Fruit fly (Drosophila melanogaster) whole organism, embryonic: ENCODE measurements around the gene Ir7g.

ENCODE experiments used
- BtbVII ChIP-seq: fragments of 200-800 bp; sonication (Bioruptor generic); optimal IDR thresholded peaks from 3 replicates; lab custom pipeline; 2017; ENCODE audit warnings: missing biosample characterization, mild to moderate bottlenecking, missing genetic modification characterization
- Bteb2 ChIP-seq: fragments of 200-800 bp; sonication (Bioruptor generic); optimal IDR thresholded peaks from 2 replicates; lab custom pipeline; 2016; ENCODE audit warnings: missing biosample characterization, missing genetic modification characterization
- CG11247 ChIP-seq: fragments of 200-800 bp; sonication (Bioruptor generic); IDR thresholded peaks from 2 replicates; pipeline ENCODE4 v1.3.6; 2022; ENCODE audit warnings: missing biosample characterization, missing genetic modification characterization
- CG12769 ChIP-seq: fragments of 200-800 bp; sonication (Bioruptor generic); optimal IDR thresholded peaks from 2 replicates; lab custom pipeline; 2019; ENCODE audit warnings: missing biosample characterization, mild to moderate bottlenecking, missing genetic modification characterization, moderate library complexity
- CG14710 ChIP-seq: fragments of 200-800 bp; sonication (Bioruptor generic); optimal IDR thresholded peaks from 3 replicates; lab custom pipeline; 2019; ENCODE audit warnings: missing biosample characterization, mild to moderate bottlenecking, missing genetic modification characterization, moderate library complexity
- CG15479 ChIP-seq: fragments of 200-800 bp; sonication (Bioruptor generic); optimal IDR thresholded peaks from 3 replicates; lab custom pipeline; 2019; ENCODE audit warnings: missing biosample characterization, mild to moderate bottlenecking, missing genetic modification characterization, moderate library complexity
- CG15514 ChIP-seq: fragments of 200-800 bp; sonication (Bioruptor generic); optimal IDR thresholded peaks from 3 replicates; lab custom pipeline; 2017; ENCODE audit warnings: missing biosample characterization, missing genetic modification characterization, mild to moderate bottlenecking, moderate library complexity, missing genetic modification reagents
- CG17612 ChIP-seq: fragments of 200-800 bp; sonication (Bioruptor generic); IDR thresholded peaks from 2 replicates; pipeline ENCODE4 v1.3.6; 2022; ENCODE audit warnings: missing biosample characterization, missing genetic modification characterization
- CG1792 ChIP-seq: fragments of 200-800 bp; sonication (Bioruptor generic); optimal IDR thresholded peaks from 2 replicates; lab custom pipeline; 2016; ENCODE audit warnings: missing biosample characterization, missing genetic modification characterization
- CG1832 ChIP-seq: fragments of 200-800 bp; sonication (Bioruptor generic); optimal IDR thresholded peaks from 2 replicates; lab custom pipeline; 2017; ENCODE audit warnings: missing biosample characterization, mild to moderate bottlenecking, missing genetic modification characterization, inconsistent platforms
- CG33557 ChIP-seq: fragments of 200-800 bp; sonication (Bioruptor generic); optimal IDR thresholded peaks from 2 replicates; lab custom pipeline; 2019; ENCODE audit warnings: missing biosample characterization, mild to moderate bottlenecking, missing genetic modification characterization, moderate library complexity
- CG34422 ChIP-seq: fragments of 200-800 bp; sonication (Bioruptor generic); IDR thresholded peaks from 3 replicates; pipeline ENCODE4 v1.3.6; 2022; ENCODE audit warnings: missing biosample characterization, missing genetic modification characterization
- CG4282 ChIP-seq: fragments of 200-800 bp; sonication (Bioruptor generic); optimal IDR thresholded peaks from 2 replicates; lab custom pipeline; 2016; ENCODE audit warnings: missing biosample characterization, missing genetic modification characterization
- CG5245 ChIP-seq: fragments of 200-800 bp; sonication (Bioruptor generic); optimal IDR thresholded peaks from 3 replicates; lab custom pipeline; 2016; ENCODE audit warnings: missing biosample characterization, missing genetic modification characterization
- CG7786 ChIP-seq: fragments of 200-800 bp; sonication (Bioruptor generic); optimal IDR thresholded peaks from 2 replicates; lab custom pipeline; 2016; ENCODE audit warnings: missing biosample characterization, missing genetic modification characterization
- CG7963 ChIP-seq: fragments of 200-800 bp; sonication (Bioruptor generic); IDR thresholded peaks from 3 replicates; pipeline ENCODE4 v1.3.6; 2022; ENCODE audit warnings: missing biosample characterization, missing genetic modification characterization; ENCODE audit not compliant: partially characterized antibody
- CHES-1-like ChIP-seq: fragments of 200-800 bp; sonication (Bioruptor generic); optimal IDR thresholded peaks from 2 replicates; lab custom pipeline; 2016; ENCODE audit warnings: missing biosample characterization, missing genetic modification characterization
- CoRest ChIP-seq: fragments of 200-800 bp; sonication (Bioruptor generic); optimal IDR thresholded peaks from 3 replicates; lab custom pipeline; 2018; ENCODE audit warnings: missing biosample characterization, mild to moderate bottlenecking, missing genetic modification characterization, moderate library complexity
- D19A ChIP-seq: fragments of 200-800 bp; optimal IDR thresholded peaks from 3 replicates; lab custom pipeline; 2019; ENCODE audit warnings: missing biosample characterization, mild to moderate bottlenecking, missing genetic modification characterization, moderate library complexity
- Dref ChIP-seq: fragments of 200-800 bp; sonication (Bioruptor generic); IDR thresholded peaks from 2 replicates; pipeline ENCODE4 v1.3.6; 2022; ENCODE audit warnings: missing biosample characterization, missing genetic modification characterization
- Ets65A ChIP-seq: fragments of 200-800 bp; sonication (Bioruptor generic); peaks from one replicate; lab custom pipeline; 2016; ENCODE audit warnings: missing biosample characterization, missing genetic modification characterization
- HLH4C ChIP-seq: fragments of 200-800 bp; sonication (Bioruptor generic); IDR thresholded peaks from 3 replicates; pipeline ENCODE4 v1.3.6; 2022; ENCODE audit warnings: missing biosample characterization, missing genetic modification characterization; ENCODE audit not compliant: partially characterized antibody
- Hand ChIP-seq: fragments of 200-800 bp; sonication (Bioruptor generic); optimal IDR thresholded peaks from 2 replicates; lab custom pipeline; 2017; ENCODE audit warnings: mild to moderate bottlenecking, missing biosample characterization, missing genetic modification reagents, missing genetic modification characterization
- Myb ChIP-seq: fragments of 200-800 bp; sonication (Bioruptor generic); optimal IDR thresholded peaks from 2 replicates; lab custom pipeline; 2016; ENCODE audit warnings: missing biosample characterization, missing genetic modification characterization
- Nf-YB ChIP-seq: fragments of 200-800 bp; sonication (Bioruptor generic); optimal IDR thresholded peaks from 3 replicates; lab custom pipeline; 2019; ENCODE audit warnings: missing biosample characterization, mild to moderate bottlenecking, missing genetic modification characterization, moderate library complexity
- Nf-YC ChIP-seq: fragments of 200-800 bp; optimal IDR thresholded peaks from 3 replicates; lab custom pipeline; 2019; ENCODE audit warnings: missing biosample characterization, mild to moderate bottlenecking, missing genetic modification characterization, moderate library complexity
- Optix ChIP-seq: fragments of 200-800 bp; sonication (Bioruptor generic); IDR thresholded peaks from 3 replicates; pipeline ENCODE4 v1.3.6; 2022; ENCODE audit warnings: missing biosample characterization, missing genetic modification characterization
- Sin3A ChIP-seq: fragments of >200 bp; optimal IDR thresholded peaks from 2 replicates; lab custom pipeline; 2018
- Sry-β ChIP-seq: fragments of 200-800 bp; sonication (Bioruptor generic); optimal IDR thresholded peaks from 2 replicates; lab custom pipeline; 2018; ENCODE audit warnings: missing biosample characterization, mild to moderate bottlenecking, missing genetic modification characterization, moderate library complexity
- Sry-δ ChIP-seq: fragments of 200-800 bp; sonication (Bioruptor generic); optimal IDR thresholded peaks from 2 replicates; lab custom pipeline; 2016; ENCODE audit warnings: missing biosample characterization, missing genetic modification characterization
- ato ChIP-seq: fragments of 200-800 bp; sonication (Bioruptor generic); IDR thresholded peaks from 2 replicates; pipeline ENCODE4 v1.3.6; 2022; ENCODE audit warnings: missing biosample characterization, missing genetic modification characterization; ENCODE audit not compliant: partially characterized antibody
- bigmax ChIP-seq: fragments of 200-800 bp; sonication (Bioruptor generic); optimal IDR thresholded peaks from 2 replicates; lab custom pipeline; 2018; ENCODE audit warnings: missing biosample characterization, mild to moderate bottlenecking, missing genetic modification characterization
- caup ChIP-seq: fragments of 200-800 bp; sonication (Bioruptor generic); optimal IDR thresholded peaks from 3 replicates; lab custom pipeline; 2017; ENCODE audit warnings: missing biosample characterization, mild to moderate bottlenecking, missing genetic modification characterization, moderate library complexity; ENCODE audit not compliant: severe bottlenecking
- chinmo ChIP-seq: fragments of 200-800 bp; sonication (Bioruptor generic); IDR thresholded peaks from 4 replicates; pipeline ENCODE4 v1.3.6; 2022; ENCODE audit warnings: missing biosample characterization, missing genetic modification characterization; ENCODE audit not compliant: partially characterized antibody
- dpn ChIP-seq, 2 experiments: fragments of 200-800 bp; sonication (Bioruptor generic); optimal IDR thresholded peaks; 3 replicates each; lab custom pipeline; 2016; ENCODE audit warnings: missing biosample characterization in 2 of 2, missing genetic modification characterization in 2 of 2
- eyg ChIP-seq: fragments of 200-800 bp; sonication (Bioruptor generic); optimal IDR thresholded peaks from 3 replicates; lab custom pipeline; 2016; ENCODE audit warnings: missing biosample characterization, missing genetic modification characterization
- fd102C ChIP-seq: fragments of 200-800 bp; sonication (Bioruptor generic); optimal IDR thresholded peaks from 2 replicates; lab custom pipeline; 2018; ENCODE audit warnings: missing biosample characterization, mild to moderate bottlenecking, missing genetic modification characterization, moderate library complexity
- gcm ChIP-seq: fragments of 200-800 bp; sonication (Bioruptor generic); optimal IDR thresholded peaks from 2 replicates; lab custom pipeline; 2019; ENCODE audit warnings: missing biosample characterization, mild to moderate bottlenecking, missing genetic modification characterization, moderate library complexity
- gcm2 ChIP-seq: fragments of 200-800 bp; sonication (Bioruptor generic); optimal IDR thresholded peaks from 2 replicates; lab custom pipeline; 2016; ENCODE audit warnings: missing biosample characterization, missing genetic modification characterization
- gfzf ChIP-seq: fragments of 200-800 bp; sonication (Bioruptor generic); optimal IDR thresholded peaks from 2 replicates; lab custom pipeline; 2016; ENCODE audit warnings: missing biosample characterization, mild to moderate bottlenecking, missing genetic modification characterization, moderate library complexity
- h ChIP-seq: fragments of >200 bp; optimal IDR thresholded peaks from 2 replicates; lab custom pipeline; 2017
- ind ChIP-seq: fragments of 200-800 bp; sonication (Bioruptor generic); optimal IDR thresholded peaks from 3 replicates; lab custom pipeline; 2016; ENCODE audit warnings: missing biosample characterization, missing genetic modification characterization
- lab ChIP-seq: fragments of 200-800 bp; sonication (Bioruptor generic); optimal IDR thresholded peaks from 3 replicates; lab custom pipeline; 2017; ENCODE audit warnings: missing biosample characterization, missing genetic modification characterization, mild to moderate bottlenecking, moderate library complexity, missing genetic modification reagents
- salm ChIP-seq: fragments of 200-800 bp; sonication (Bioruptor generic); optimal IDR thresholded peaks from 2 replicates; lab custom pipeline; 2018; ENCODE audit warnings: missing biosample characterization, mild to moderate bottlenecking, missing genetic modification characterization
- slbo ChIP-seq: fragments of 200-800 bp; sonication (Bioruptor generic); IDR thresholded peaks from 2 replicates; pipeline ENCODE4 v1.3.6; 2022; ENCODE audit warnings: missing biosample characterization, missing genetic modification characterization
- sna ChIP-seq: fragments of 200-800 bp; sonication (Bioruptor generic); IDR thresholded peaks from 2 replicates; pipeline ENCODE4 v1.3.6; 2022; ENCODE audit warnings: missing biosample characterization, missing genetic modification characterization; ENCODE audit not compliant: partially characterized antibody
- z ChIP-seq: fragments of 200-800 bp; sonication (Bioruptor generic); IDR thresholded peaks from 3 replicates; pipeline ENCODE4 v1.3.6; 2022; ENCODE audit warnings: missing biosample characterization, missing genetic modification characterization
- zen2 ChIP-seq: fragments of 200-800 bp; sonication (Bioruptor generic); IDR thresholded peaks from 3 replicates; pipeline ENCODE4 v1.3.6; 2022; ENCODE audit warnings: missing biosample characterization, missing genetic modification characterization; ENCODE audit not compliant: partially characterized antibody
- zfh1 ChIP-seq: fragments of 200-800 bp; sonication (Bioruptor generic); IDR thresholded peaks from 3 replicates; pipeline ENCODE4 v1.3.6; 2022; ENCODE audit warnings: missing biosample characterization, missing genetic modification characterization

Gene Ir7g

DNA sequence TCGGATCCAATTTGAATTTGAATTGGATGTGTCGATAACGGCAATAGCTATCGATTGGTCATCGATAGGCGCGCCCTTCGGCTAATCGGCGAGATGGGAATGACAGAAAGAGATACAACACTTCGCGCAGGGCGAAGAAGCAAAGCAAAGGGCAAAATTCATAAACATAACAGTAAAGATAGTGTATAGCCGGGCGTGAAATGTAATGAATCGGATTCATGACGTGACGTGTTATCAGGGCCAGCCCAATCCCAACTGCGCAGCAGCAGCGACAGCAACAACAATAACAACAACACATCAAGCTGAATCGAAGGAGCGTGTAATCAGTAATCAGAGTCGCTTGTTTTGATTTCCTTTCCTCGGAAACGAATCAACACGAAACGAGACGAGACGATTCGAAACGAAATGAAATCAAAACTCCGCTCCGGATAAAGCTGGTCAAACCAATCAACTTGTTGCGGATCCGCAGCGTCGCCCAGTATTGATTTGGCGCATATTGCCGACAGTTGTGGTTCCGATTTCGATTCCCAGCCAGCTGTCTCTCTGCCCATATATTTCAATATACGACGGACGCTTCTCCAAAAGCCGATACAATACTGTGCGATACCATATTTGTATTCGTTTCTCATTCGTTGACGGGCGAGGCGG, 27.6 kb downstream of the Ir7g start, which contains the start of gene snz (continued):
- TF ChIP-seq CG33557, result no peak
- no peak for TF ChIP-seq CG12769 (tag; lab: Kevin White, UChicago)
- no peak for TF ChIP-seq Ets65A
- TF ChIP-seq dpn (GFP tag; optimal IDR thresholded peaks at IDR 0.05; lab: Kevin White, UChicago), result no peak
- TF ChIP-seq CG4282 (GFP tag; lab: Kevin White, UChicago), result no peak
- no peak for TF ChIP-seq Sry-β (GFP tag; lab: Kevin White, UChicago)
- TF ChIP-seq CG5245 (GFP tag; lab: Kevin White, UChicago), result no peak
- TF ChIP-seq HLH4C (GFP tag; lab: Robert Waterston, UW), result peak; percentile 86
- TF ChIP-seq zen2 (GFP tag; lab: Robert Waterston, UW), result peak; percentile 68; the same call in 2 of the 3 replicates
- no peak for TF ChIP-seq h
- TF ChIP-seq CG1792, result no peak
- peak; percentile 15 for TF ChIP-seq CG14710 (tag; lab: Kevin White, UChicago)
- TF ChIP-seq Dref (GFP tag; lab: Robert Waterston, UW), result peak; percentile 88
- peak; percentile 86 for TF ChIP-seq D19A (tag; lab: Kevin White, UChicago)
- no peak for TF ChIP-seq Bteb2
- TF ChIP-seq Nf-YC (tag; lab: Kevin White, UChicago), result peak; percentile 50
- TF ChIP-seq gcm2, result no peak
- peak; percentile 55 for TF ChIP-seq BtbVII (GFP tag; lab: Kevin White, UChicago)
- no peak for TF ChIP-seq ind (GFP tag; lab: Kevin White, UChicago)
- no peak for TF ChIP-seq salm (tag; lab: Kevin White, UChicago)
- peak; percentile 81; the same call in 3 of the 4 replicates for TF ChIP-seq chinmo
- no peak for TF ChIP-seq eyg (GFP tag; lab: Kevin White, UChicago)
- peak; percentile 46 for TF ChIP-seq lab (GFP tag; lab: Kevin White, UChicago)
- TF ChIP-seq CG11247, result no peak
- TF ChIP-seq fd102C (GFP tag; lab: Kevin White, UChicago), result no peak
- TF ChIP-seq CG1832 (GFP tag; lab: Kevin White, UChicago), result no peak
- peak; percentile 25 for TF ChIP-seq CG15514 (GFP tag; lab: Kevin White, UChicago)
- TF ChIP-seq CG34422 (GFP tag; lab: Robert Waterston, UW), result peak; percentile 47; the same call in 1 of the 3 replicates
- TF ChIP-seq CG17612, result no peak
- peak; percentile 8 for TF ChIP-seq Sin3A (lab: Kevin White, UChicago)
- no peak for TF ChIP-seq CHES-1-like
- 0 out of 3 replicates have a peak, but pooled peaks have one; percentile 27 for TF ChIP-seq zfh1 (GFP tag; lab: Robert Waterston, UW)
- peak; percentile 88 for TF ChIP-seq Myb (GFP tag; lab: Kevin White, UChicago)
- TF ChIP-seq gcm, result no peak
- peak; percentile 2 for TF ChIP-seq gfzf (GFP tag; lab: Kevin White, UChicago)
- TF ChIP-seq caup, result peak; percentile 10
- TF ChIP-seq sna (GFP tag; lab: Robert Waterston, UW), result peak; percentile 77
- TF ChIP-seq CG7786 (GFP tag; lab: Kevin White, UChicago), result no peak
- TF ChIP-seq CG15479 (GFP tag; lab: Kevin White, UChicago), result peak; percentile 48
- peak; percentile 58; the same call in 1 of the 3 replicates for TF ChIP-seq CG7963 (GFP tag; lab: Robert Waterston, UW)
- no peak for TF ChIP-seq z
- TF ChIP-seq Sry-δ (GFP tag; lab: Kevin White, UChicago), result peak; percentile 74
- TF ChIP-seq ato (GFP tag; lab: Robert Waterston, UW), result peak; percentile 50; the same call in 1 of the 2 replicates
- no peak for TF ChIP-seq bigmax (GFP tag; lab: Kevin White, UChicago)
- 0 out of 2 replicates have a peak, but pooled peaks have one; percentile 8 for TF ChIP-seq slbo (GFP tag; lab: Robert Waterston, UW)
- TF ChIP-seq Hand (GFP tag; lab: Kevin White, UChicago), result peak; percentile 6
- TF ChIP-seq Optix, result no peak
- no peak for TF ChIP-seq Nf-YB (GFP tag; lab: Kevin White, UChicago)
- TF ChIP-seq CoRest (tag; lab: Kevin White, UChicago), result peak; percentile 23
